Worm (Caenorhabditis elegans): ENCODE data around the gene cux-7.

DNA sequence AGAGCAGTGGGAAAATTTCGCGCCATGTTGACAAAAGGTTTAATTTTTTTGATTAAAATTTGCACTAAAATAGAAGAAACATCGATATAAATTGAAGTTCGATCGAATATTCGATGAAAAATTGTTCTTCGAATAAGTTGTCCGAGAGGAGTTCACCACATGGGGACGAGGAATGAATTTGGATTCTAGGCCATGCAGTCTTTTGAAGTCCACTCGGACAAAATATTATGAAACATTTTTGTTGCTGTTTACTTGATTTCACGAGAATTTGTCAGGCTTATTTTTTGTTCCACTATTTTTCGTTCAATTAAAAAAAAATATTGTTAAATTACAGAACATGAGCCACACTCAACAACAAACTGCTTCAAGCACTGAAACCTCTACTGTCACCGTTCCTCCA is at the start of gene cux-7, which contains the start of gene C07H6.2:
- TF ChIP-seq zag-1 (tag; optimal IDR thresholded peaks at IDR 0.05) (peak; percentile 22), lin-35 (GFP tag; optimal IDR thresholded peaks at IDR 0.05) (peak; percentile 89 to 90), alr-1 (tag; optimal IDR thresholded peaks at IDR 0.05; ENCODE audit: borderline replicate concordance) (no peak), nhr-77 (tag; optimal IDR thresholded peaks at IDR 0.05) (peak; percentile 63), fos-1 (tag; optimal IDR thresholded peaks at IDR 0.05) (peak; percentile 93)
